Worm (Caenorhabditis elegans) whole organism, L2 larva: ENCODE results near the gene W06H8.6.
A peak's percentile ranks its signal among the peaks of the same experiment; 100 is the strongest.

Experiments
- C34F6.9 ChIP-seq: fragments of 150-350 bp; optimal IDR thresholded peaks from 2 replicates; lab custom pipeline; 2014; ENCODE audit warnings: missing biosample characterization, missing genetic modification characterization
- F13H6.1 ChIP-seq: sonication (generic microtip); optimal IDR thresholded peaks from 2 replicates; lab custom pipeline; 2016; ENCODE audit warnings: missing genetic modification characterization, missing compliant biosample characterization
- R02D3.7 ChIP-seq: fragments of 150-350 bp; optimal IDR thresholded peaks from 2 replicates; lab custom pipeline; 2014; ENCODE audit warnings: missing biosample characterization, missing genetic modification characterization
- ZK546.5 ChIP-seq: sonication (generic microtip); optimal IDR thresholded peaks from 2 replicates; lab custom pipeline; 2017; ENCODE audit warnings: missing biosample characterization, missing genetic modification characterization
- alr-1 ChIP-seq: fragments of 150-350 bp; optimal IDR thresholded peaks from 2 replicates; lab custom pipeline; 2014; ENCODE audit warnings: missing biosample characterization, missing genetic modification characterization
- ama-1 ChIP-seq: fragments of 150-350 bp; optimal IDR thresholded peaks from 2 replicates; lab custom pipeline; 2018; ENCODE audit warnings: inconsistent platforms
- blmp-1 ChIP-seq: sonication (generic microtip); optimal IDR thresholded peaks from 2 replicates; lab custom pipeline; 2017; ENCODE audit warnings: missing genetic modification characterization, mild to moderate bottlenecking, missing compliant biosample characterization, antibody characterized with exemption, moderate library complexity; ENCODE audit not compliant: insufficient read depth
- ceh-16 ChIP-seq: fragments of 150-350 bp; optimal IDR thresholded peaks from 2 replicates; lab custom pipeline; 2014; ENCODE audit warnings: missing biosample characterization, missing genetic modification characterization
- ceh-82 ChIP-seq: fragments of 150-350 bp; optimal IDR thresholded peaks from 2 replicates; lab custom pipeline; 2014; ENCODE audit warnings: missing biosample characterization, missing genetic modification characterization
- crh-2 ChIP-seq: sonication (generic microtip); optimal IDR thresholded peaks from 2 replicates; lab custom pipeline; 2017; ENCODE audit warnings: missing biosample characterization, missing genetic modification characterization
- dmd-4 ChIP-seq: sonication (generic microtip); optimal IDR thresholded peaks from 2 replicates; lab custom pipeline; 2017; ENCODE audit warnings: missing biosample characterization, missing genetic modification characterization
- elt-1 ChIP-seq: fragments of 150-350 bp; optimal IDR thresholded peaks from 2 replicates; lab custom pipeline; 2014; ENCODE audit warnings: missing biosample characterization, missing genetic modification characterization
- fos-1 ChIP-seq: fragments of 150-350 bp; optimal IDR thresholded peaks from 2 replicates; lab custom pipeline; 2014; ENCODE audit warnings: missing biosample characterization, missing genetic modification characterization
- gmeb-1 ChIP-seq: fragments of 150-350 bp; optimal IDR thresholded peaks from 2 replicates; lab custom pipeline; 2014; ENCODE audit warnings: missing biosample characterization, missing genetic modification characterization
- lin-11 ChIP-seq: fragments of 150-350 bp; sonication (generic microtip); optimal IDR thresholded peaks from 2 replicates; lab custom pipeline; 2014; ENCODE audit warnings: missing biosample characterization, missing genetic modification characterization, inconsistent platforms, mixed read lengths
- lin-13 ChIP-seq: fragments of 150-350 bp; optimal IDR thresholded peaks from 2 replicates; lab custom pipeline; 2014; ENCODE audit warnings: missing biosample characterization, missing genetic modification reagents, missing genetic modification characterization
- mdl-1 ChIP-seq, 2 experiments: fragments of 150-350 bp in 1 of 2; sonication (generic microtip) in 1 of 2; optimal IDR thresholded peaks; 2 replicates each; lab custom pipeline; 2017; ENCODE audit warnings: missing biosample characterization in 2 of 2, missing genetic modification characterization in 2 of 2
- nhr-10 ChIP-seq: sonication (generic microtip); optimal IDR thresholded peaks from 2 replicates; lab custom pipeline; 2017; ENCODE audit warnings: missing biosample characterization, missing genetic modification characterization
- nhr-11 ChIP-seq: fragments of 150-350 bp; optimal IDR thresholded peaks from 2 replicates; lab custom pipeline; 2014; ENCODE audit warnings: missing biosample characterization, missing genetic modification characterization
- nhr-12 ChIP-seq: fragments of 150-350 bp; optimal IDR thresholded peaks from 2 replicates; lab custom pipeline; 2014; ENCODE audit warnings: missing biosample characterization, missing genetic modification characterization
- nhr-129 ChIP-seq: fragments of 150-350 bp; optimal IDR thresholded peaks from 2 replicates; lab custom pipeline; 2014; ENCODE audit warnings: missing biosample characterization, missing genetic modification characterization
- nhr-237 ChIP-seq: fragments of 150-350 bp; optimal IDR thresholded peaks from 2 replicates; lab custom pipeline; 2014; ENCODE audit warnings: missing biosample characterization, missing genetic modification characterization
- nhr-25 ChIP-seq: fragments of 150-350 bp; sonication (generic microtip); optimal IDR thresholded peaks from 3 replicates; lab custom pipeline; 2014; ENCODE audit warnings: missing biosample characterization, missing genetic modification characterization
- peb-1 ChIP-seq: fragments of 150-350 bp; optimal IDR thresholded peaks from 2 replicates; lab custom pipeline; 2014; ENCODE audit warnings: missing biosample characterization, missing genetic modification characterization
- sem-4 ChIP-seq: fragments of 150-350 bp; optimal IDR thresholded peaks from 2 replicates; lab custom pipeline; 2014; ENCODE audit warnings: missing biosample characterization, missing genetic modification reagents, missing genetic modification characterization
- skn-1 ChIP-seq: sonication (generic microtip); optimal IDR thresholded peaks from 2 replicates; lab custom pipeline; 2017; ENCODE audit warnings: missing biosample characterization, missing genetic modification characterization
- sma-9 ChIP-seq, 2 experiments: fragments of 150-350 bp in 1 of 2; sonication (generic microtip) in 1 of 2; optimal IDR thresholded peaks; 2 replicates each; lab custom pipeline; 2014 to 2016; ENCODE audit warnings: missing genetic modification characterization in 2 of 2, mild to moderate bottlenecking in 1 of 2, missing biosample characterization in 1 of 2, missing compliant biosample characterization in 1 of 2, missing genetic modification reagents in 1 of 2, moderate library complexity in 1 of 2
- unc-39 ChIP-seq: fragments of 150-350 bp; optimal IDR thresholded peaks from 2 replicates; lab custom pipeline; 2014; ENCODE audit warnings: missing biosample characterization, missing genetic modification characterization
- unc-62 ChIP-seq: fragments of 150-350 bp; optimal IDR thresholded peaks from 2 replicates; lab custom pipeline; 2014; ENCODE audit warnings: missing biosample characterization, missing genetic modification reagents, missing genetic modification characterization
- zag-1 ChIP-seq: fragments of 150-350 bp; optimal IDR thresholded peaks from 2 replicates; lab custom pipeline; 2014; ENCODE audit warnings: missing biosample characterization, missing genetic modification characterization
- ztf-11 ChIP-seq: sonication (generic microtip); optimal IDR thresholded peaks from 2 replicates; lab custom pipeline; 2017; ENCODE audit warnings: missing biosample characterization, missing genetic modification characterization
- ztf-4 ChIP-seq: fragments of 150-350 bp; optimal IDR thresholded peaks from 2 replicates; lab custom pipeline; 2014; ENCODE audit warnings: missing biosample characterization, missing genetic modification characterization

Gene W06H8.6

ce11 chrV:6259139-6259538, 32.3 kb upstream of the W06H8.6 start, which contains the start of gene K08B12.1:
Gene K08B12.1 (plus strand): TSS chrV:6259367.
- no peak for TF ChIP-seq ceh-82 (tag; lab: Kevin White, UChicago)
- TF ChIP-seq lin-13, result no peak
- no peak for TF ChIP-seq ama-1
- no peak for TF ChIP-seq alr-1
- TF ChIP-seq blmp-1 (tag; lab: Kevin White, UChicago), result no peak
- TF ChIP-seq crh-2, result no peak
- no peak for TF ChIP-seq peb-1 (tag; lab: Kevin White, UChicago)
- TF ChIP-seq gmeb-1, result no peak
- TF ChIP-seq ztf-11 (tag; lab: Kevin White, UChicago), result no peak
- no peak for TF ChIP-seq sem-4 (tag; lab: Kevin White, UChicago)
- TF ChIP-seq elt-1 (tag; lab: Kevin White, UChicago), result no peak
- no peak for TF ChIP-seq F13H6.1 (tag; lab: Kevin White, UChicago)
- TF ChIP-seq ZK546.5, result no peak
- TF ChIP-seq zag-1 (tag; lab: Kevin White, UChicago), result no peak
- TF ChIP-seq nhr-129 (tag; lab: Kevin White, UChicago), result no peak
- TF ChIP-seq ztf-4 (tag; lab: Kevin White, UChicago), result no peak
- TF ChIP-seq nhr-12 (tag; lab: Kevin White, UChicago), result no peak
- no peak for TF ChIP-seq nhr-237
- no peak for TF ChIP-seq dmd-4 (tag; lab: Kevin White, UChicago)
- TF ChIP-seq, all 48 proteins: peak for 0

ce11 chrV:6253936-6254335, 27.1 kb upstream of the W06H8.6 start:
- peak; percentile 87 for TF ChIP-seq ceh-16
- TF ChIP-seq ama-1, result no peak
- no peak for TF ChIP-seq R02D3.7 (tag; lab: Kevin White, UChicago)
- no peak for TF ChIP-seq ztf-11 (tag; lab: Kevin White, UChicago)
- no peak for TF ChIP-seq gmeb-1
- TF ChIP-seq mdl-1 (tag; optimal IDR thresholded peaks at IDR 0.05; lab: Kevin White, UChicago), result no peak
- TF ChIP-seq nhr-10 (tag; lab: Kevin White, UChicago), result no peak
- no peak for TF ChIP-seq fos-1 (tag; lab: Kevin White, UChicago)
- TF ChIP-seq unc-62 (GFP tag; lab: Kevin White, UChicago), result no peak
- peak; percentile 95 for TF ChIP-seq elt-1 (tag; lab: Kevin White, UChicago)
- TF ChIP-seq lin-11 (tag; lab: Kevin White, UChicago), result no peak
- TF ChIP-seq nhr-25 (tag; lab: Kevin White, UChicago), result peak; percentile 47
- TF ChIP-seq sma-9 (GFP tag; optimal IDR thresholded peaks at IDR 0.05; lab: Kevin White, UChicago), result peak; percentile 92
- no peak for TF ChIP-seq sma-9 (tag; optimal IDR thresholded peaks at IDR 0.05; lab: Kevin White, UChicago)

ce11 chrV:6250959-6251598, 24.3 kb upstream of the W06H8.6 start:
- no peak for TF ChIP-seq skn-1 (tag; lab: Kevin White, UChicago)
- TF ChIP-seq F13H6.1 (tag; lab: Kevin White, UChicago), result no peak
- no peak for TF ChIP-seq ztf-11 (tag; lab: Kevin White, UChicago)
- TF ChIP-seq unc-39 (tag; lab: Kevin White, UChicago), result no peak
- TF ChIP-seq fos-1 (tag; lab: Kevin White, UChicago), result peak; percentile 52
- TF ChIP-seq ceh-82 (tag; lab: Kevin White, UChicago), result no peak
- TF ChIP-seq sma-9 (GFP tag; optimal IDR thresholded peaks at IDR 0.05; lab: Kevin White, UChicago), result peak; percentile 31
- no peak for TF ChIP-seq sma-9 (tag; optimal IDR thresholded peaks at IDR 0.05; lab: Kevin White, UChicago)
- no peak for TF ChIP-seq ama-1

- TF ChIP-seq sma-9 (GFP tag; optimal IDR thresholded peaks at IDR 0.05; lab: Kevin White, UChicago) (peak; percentile 2), sma-9 (tag; optimal IDR thresholded peaks at IDR 0.05; lab: Kevin White, UChicago) (no peak), ceh-16 (peak; percentile 59), C34F6.9 (tag; lab: Kevin White, UChicago) (no peak)
Observed at ce11 chrV:6249135-6249534, 22.3 kb upstream of the W06H8.6 start.

- TF ChIP-seq crh-2 (peak; percentile 45), gmeb-1 (peak; percentile 41), nhr-129 (tag; lab: Kevin White, UChicago) (peak; percentile 9), fos-1 (tag; lab: Kevin White, UChicago) (no peak), blmp-1 (tag; lab: Kevin White, UChicago) (peak; percentile 14), sma-9 (GFP tag; optimal IDR thresholded peaks at IDR 0.05; lab: Kevin White, UChicago) (peak; percentile 65), sma-9 (tag; optimal IDR thresholded peaks at IDR 0.05; lab: Kevin White, UChicago) (no peak), nhr-11 (tag; lab: Kevin White, UChicago) (no peak)
Observed at ce11 chrV:6248714-6249113, 21.9 kb upstream of the W06H8.6 start.
